Fruit fly (Drosophila melanogaster) whole organism, pupa: ENCODE results near the gene Gart.

ENCODE experiments used
- CG10348 ChIP-seq: fragments of 200-800 bp; sonication (Bioruptor generic); IDR thresholded peaks from 2 replicates; pipeline ENCODE4 v1.3.6; 2022; ENCODE audit warnings: missing biosample characterization, missing genetic modification characterization
- CG12605 ChIP-seq: fragments of 200-800 bp; sonication (Bioruptor generic); IDR thresholded peaks from 2 replicates; pipeline ENCODE4 v1.3.6; 2022; ENCODE audit warnings: missing biosample characterization, missing genetic modification characterization
- CG13204 ChIP-seq: fragments of 200-800 bp; sonication (Bioruptor generic); optimal IDR thresholded peaks from 2 replicates; lab custom pipeline; 2018; ENCODE audit warnings: missing biosample characterization, mild to moderate bottlenecking, missing genetic modification characterization, moderate library complexity
- CG14655 ChIP-seq: fragments of 200-800 bp; sonication (Bioruptor generic); optimal IDR thresholded peaks from 3 replicates; lab custom pipeline; 2017; ENCODE audit warnings: mild to moderate bottlenecking, missing biosample characterization, missing genetic modification reagents, missing genetic modification characterization
- CG15710 ChIP-seq: fragments of 200-800 bp; sonication (Bioruptor generic); optimal IDR thresholded peaks from 2 replicates; lab custom pipeline; 2018; ENCODE audit warnings: missing biosample characterization, mild to moderate bottlenecking, missing genetic modification characterization, moderate library complexity
- CG17806 ChIP-seq: fragments of 200-800 bp; sonication (Bioruptor generic); optimal IDR thresholded peaks from 2 replicates; lab custom pipeline; 2018; ENCODE audit warnings: missing biosample characterization, mild to moderate bottlenecking, missing genetic modification characterization, moderate library complexity
- CG32121 ChIP-seq: fragments of 200-800 bp; sonication (Bioruptor generic); IDR thresholded peaks from 2 replicates; pipeline ENCODE4 v1.3.6; 2022; ENCODE audit warnings: missing biosample characterization, missing genetic modification characterization
- CG34367 ChIP-seq: fragments of 200-800 bp; sonication (Bioruptor generic); optimal IDR thresholded peaks from 2 replicates; lab custom pipeline; 2018; ENCODE audit warnings: missing biosample characterization, mild to moderate bottlenecking, missing genetic modification characterization
- CG4496 ChIP-seq: fragments of 200-800 bp; sonication (Bioruptor generic); IDR thresholded peaks from 3 replicates; pipeline ENCODE4 v1.3.6; 2022; ENCODE audit warnings: missing biosample characterization, missing genetic modification characterization
- CG8159 ChIP-seq: fragments of 200-800 bp; sonication (Bioruptor generic); optimal IDR thresholded peaks from 3 replicates; lab custom pipeline; 2018; ENCODE audit warnings: missing biosample characterization, mild to moderate bottlenecking, missing genetic modification characterization, moderate library complexity
- CG8301 ChIP-seq: fragments of 200-800 bp; sonication (Bioruptor generic); optimal IDR thresholded peaks from 2 replicates; lab custom pipeline; 2018; ENCODE audit warnings: missing biosample characterization, mild to moderate bottlenecking, missing genetic modification characterization
- CG9948 ChIP-seq: fragments of 200-800 bp; sonication (Bioruptor generic); optimal IDR thresholded peaks from 2 replicates; lab custom pipeline; 2018; ENCODE audit warnings: missing biosample characterization, mild to moderate bottlenecking, missing genetic modification characterization, moderate library complexity
- D1 ChIP-seq: fragments of 200-800 bp; sonication (Bioruptor generic); optimal IDR thresholded peaks from 2 replicates; lab custom pipeline; 2018; ENCODE audit warnings: missing biosample characterization, mild to moderate bottlenecking, missing genetic modification characterization, moderate library complexity
- EcR ChIP-seq: fragments of 200-800 bp; sonication (Bioruptor generic); optimal IDR thresholded peaks from 3 replicates; lab custom pipeline; 2019; ENCODE audit warnings: missing biosample characterization, missing genetic modification characterization, mild to moderate bottlenecking, moderate library complexity, missing genetic modification reagents
- Ets98B ChIP-seq: fragments of 200-800 bp; sonication (Bioruptor generic); IDR thresholded peaks from 2 replicates; pipeline ENCODE4 v1.3.6; 2022; ENCODE audit warnings: missing biosample characterization, missing genetic modification characterization
- Pif1A ChIP-seq: fragments of 200-800 bp; sonication (Bioruptor generic); optimal IDR thresholded peaks from 3 replicates; lab custom pipeline; 2016; ENCODE audit warnings: missing biosample characterization, missing genetic modification characterization
- Pif1B ChIP-seq: fragments of 200-800 bp; sonication (Bioruptor generic); optimal IDR thresholded peaks from 3 replicates; lab custom pipeline; 2016; ENCODE audit warnings: missing biosample characterization, missing genetic modification characterization
- Snoo ChIP-seq: fragments of 200-800 bp; sonication (Bioruptor generic); optimal IDR thresholded peaks from 3 replicates; lab custom pipeline; 2017; ENCODE audit warnings: missing biosample characterization, mild to moderate bottlenecking, missing genetic modification characterization, inconsistent platforms
- fd96Ca ChIP-seq: fragments of 200-800 bp; sonication (Bioruptor generic); IDR thresholded peaks from 3 replicates; pipeline ENCODE4 v1.3.6; 2022; ENCODE audit warnings: missing biosample characterization, missing genetic modification characterization
- gl ChIP-seq: fragments of 200-800 bp; sonication (Bioruptor generic); optimal IDR thresholded peaks from 2 replicates; lab custom pipeline; 2018; ENCODE audit warnings: missing biosample characterization, mild to moderate bottlenecking, missing genetic modification characterization
- rn ChIP-seq: fragments of 200-800 bp; sonication (Bioruptor generic); IDR thresholded peaks from 2 replicates; pipeline ENCODE4 v1.3.6; 2022; ENCODE audit warnings: missing biosample characterization, missing genetic modification characterization

Gene Gart

DNA sequence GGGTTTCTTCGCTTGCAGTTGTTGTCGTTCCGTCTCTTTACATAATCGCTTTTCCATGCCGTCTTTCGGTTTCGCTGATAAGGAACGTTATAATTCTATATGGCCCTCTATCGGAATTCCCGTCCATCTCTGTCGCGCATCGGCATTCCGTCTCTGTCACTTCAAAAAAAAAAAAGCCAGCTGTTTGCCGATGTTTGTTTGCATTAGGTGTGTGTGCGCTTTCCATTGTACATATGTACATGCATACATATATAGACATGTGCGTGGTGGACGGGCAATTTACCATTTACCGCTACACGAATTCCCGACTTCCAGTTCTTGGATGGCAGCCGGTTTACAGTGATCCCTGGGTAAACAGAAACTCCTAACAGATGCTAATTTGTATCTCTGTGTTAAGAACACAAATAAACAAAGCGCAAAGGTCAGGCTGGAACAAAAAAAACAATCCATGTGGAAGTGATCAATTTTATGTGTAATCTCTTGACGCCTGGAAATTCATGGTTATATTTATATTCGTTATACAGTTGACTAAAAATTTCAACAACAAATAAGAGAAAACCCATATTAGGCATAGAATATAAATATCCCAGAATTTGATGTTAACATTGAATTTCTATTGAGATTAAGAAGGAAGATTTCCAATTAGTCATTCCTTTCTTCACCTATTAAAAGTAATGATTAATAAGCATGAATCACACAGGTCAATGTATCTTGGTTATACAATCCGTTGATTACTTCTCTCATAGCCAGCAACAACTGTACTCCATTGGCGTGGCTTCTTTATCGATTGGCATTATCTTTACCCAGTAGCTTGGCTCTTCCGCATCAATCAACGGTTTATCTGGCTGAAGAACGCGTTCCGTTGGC, 19.6 kb upstream of the Gart start:
- TF ChIP-seq CG4496: peak; percentile 32; the same call in 1 of the 3 replicates
- peak; percentile 26 for TF ChIP-seq Pif1B (GFP tag; lab: Kevin White, UChicago)
- TF ChIP-seq CG10348: no peak
- no peak for TF ChIP-seq CG34367 (tag; lab: Kevin White, UChicago)
- TF ChIP-seq CG8301 (tag; lab: Kevin White, UChicago): peak; percentile 72
- TF ChIP-seq CG15710 (tag; lab: Kevin White, UChicago): peak; percentile 19
- TF ChIP-seq CG14655 (GFP tag; lab: Kevin White, UChicago): peak; percentile 69
- TF ChIP-seq D1 (tag; lab: Kevin White, UChicago): no peak
- TF ChIP-seq CG32121 (GFP tag; lab: Robert Waterston, UW): no peak
- no peak for TF ChIP-seq gl (tag; lab: Kevin White, UChicago)
- peak; percentile 30 for TF ChIP-seq Snoo (tag; lab: Kevin White, UChicago)
- no peak for TF ChIP-seq CG13204 (GFP tag; lab: Kevin White, UChicago)
- no peak for TF ChIP-seq rn
- peak; percentile 52 for TF ChIP-seq CG8159 (tag; lab: Kevin White, UChicago)
- peak; percentile 20 for TF ChIP-seq CG9948 (tag; lab: Kevin White, UChicago)
- peak; percentile 57 for TF ChIP-seq Pif1A (GFP tag; lab: Kevin White, UChicago)
- TF ChIP-seq CG17806: no peak
- TF ChIP-seq Ets98B: peak; percentile 38; the same call in 1 of the 2 replicates
- no peak for TF ChIP-seq CG12605 (GFP tag; lab: Robert Waterston, UW)
- TF ChIP-seq fd96Ca (GFP tag; lab: Robert Waterston, UW): peak; percentile 34; the same call in 2 of the 3 replicates
- no peak for TF ChIP-seq EcR (GFP tag; lab: Kevin White, UChicago)

dm6 chr2L:7042150-7042811, 18.6 kb upstream of the Gart start:
- TF ChIP-seq rn: peak; percentile 40; the same call in 1 of the 2 replicates
- peak; percentile 17 for TF ChIP-seq CG15710 (tag; lab: Kevin White, UChicago)
- TF ChIP-seq D1 (tag; lab: Kevin White, UChicago): peak; percentile 30
- no peak for TF ChIP-seq gl (tag; lab: Kevin White, UChicago)
- no peak for TF ChIP-seq EcR (GFP tag; lab: Kevin White, UChicago)
- peak; percentile 9 for TF ChIP-seq Snoo (tag; lab: Kevin White, UChicago)
- TF ChIP-seq fd96Ca (GFP tag; lab: Robert Waterston, UW): peak; percentile 70
- TF ChIP-seq CG9948 (tag; lab: Kevin White, UChicago): peak; percentile 29
- peak; percentile 18 for TF ChIP-seq CG17806
- peak; percentile 15 for TF ChIP-seq CG8159 (tag; lab: Kevin White, UChicago)
- peak; percentile 75; the same call in 1 of the 2 replicates for TF ChIP-seq CG12605 (GFP tag; lab: Robert Waterston, UW)
- peak; percentile 62 for TF ChIP-seq Pif1B (GFP tag; lab: Kevin White, UChicago)
- no peak for TF ChIP-seq CG10348
- TF ChIP-seq CG4496: peak; percentile 66
- no peak for TF ChIP-seq CG34367 (tag; lab: Kevin White, UChicago)
- peak; percentile 63 for TF ChIP-seq Pif1A (GFP tag; lab: Kevin White, UChicago)
- TF ChIP-seq CG32121 (GFP tag; lab: Robert Waterston, UW): peak; percentile 81
- peak; percentile 65 for TF ChIP-seq CG8301 (tag; lab: Kevin White, UChicago)
- peak; percentile 46 for TF ChIP-seq Ets98B
- TF ChIP-seq CG13204 (GFP tag; lab: Kevin White, UChicago): no peak
- TF ChIP-seq CG14655 (GFP tag; lab: Kevin White, UChicago): peak; percentile 75

DNA sequence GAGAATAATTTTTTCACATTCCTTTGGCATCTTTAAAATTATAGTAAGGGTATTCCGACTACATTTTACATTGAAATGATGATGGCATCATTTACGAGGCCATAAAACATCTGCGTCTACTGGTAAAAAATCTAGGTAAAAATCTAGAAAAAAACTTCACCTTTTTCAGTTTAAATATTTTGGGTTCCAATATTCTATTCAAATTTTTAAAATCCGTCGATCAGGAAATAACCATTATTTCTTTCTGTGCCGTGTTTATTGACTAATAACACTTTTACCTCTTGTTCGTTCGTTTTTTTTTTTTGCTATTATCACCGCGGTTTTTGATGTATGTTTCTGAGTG, 15.6 kb upstream of the Gart start:
- TF ChIP-seq gl (tag; lab: Kevin White, UChicago) (no peak), Pif1A (GFP tag; lab: Kevin White, UChicago) (peak; percentile 71), Pif1B (GFP tag; lab: Kevin White, UChicago) (peak; percentile 17), CG14655 (GFP tag; lab: Kevin White, UChicago) (peak; percentile 67), D1 (tag; lab: Kevin White, UChicago) (no peak), CG34367 (tag; lab: Kevin White, UChicago) (no peak), CG32121 (GFP tag; lab: Robert Waterston, UW) (peak; percentile 77), rn (peak; percentile 30; the same call in 1 of the 2 replicates), CG12605 (GFP tag; lab: Robert Waterston, UW) (no peak), Ets98B (peak; percentile 67), CG9948 (tag; lab: Kevin White, UChicago) (peak; percentile 49), CG8159 (tag; lab: Kevin White, UChicago) (peak; percentile 39), fd96Ca (GFP tag; lab: Robert Waterston, UW) (peak; percentile 60; the same call in 1 of the 3 replicates), EcR (GFP tag; lab: Kevin White, UChicago) (no peak), CG15710 (tag; lab: Kevin White, UChicago) (peak; percentile 5), CG10348 (no peak), CG4496 (peak; percentile 78), CG8301 (tag; lab: Kevin White, UChicago) (peak; percentile 58), CG13204 (GFP tag; lab: Kevin White, UChicago) (no peak), CG17806 (peak; percentile 33), Snoo (tag; lab: Kevin White, UChicago) (peak; percentile 66)
